Worm (Caenorhabditis elegans): Measurements from ENCODE around the gene trap-3.

ce11 chrIV:2395997-2396396 is 6.8 kb downstream of the trap-3 start:
- no peak for TF ChIP-seq ama-1 (optimal IDR thresholded peaks at IDR 0.05)
- no peak for TF ChIP-seq ceh-13 (GFP tag; optimal IDR thresholded peaks at IDR 0.05)
- TF ChIP-seq sea-1 (GFP tag; conservative IDR thresholded peaks at IDR 0.05), result no peak
- no peak for TF ChIP-seq tbx-11 (GFP tag; IDR thresholded peaks at IDR 0.05)

Data from whole organism, early embryonic.